Worm (Caenorhabditis elegans) whole organism, L2 larva: ENCODE measurements around the gene ncs-1.

Experiments
- F13H6.1 ChIP-seq: sonication (generic microtip); optimal IDR thresholded peaks from 2 replicates; lab custom pipeline; 2016; ENCODE audit warnings: missing genetic modification characterization, missing compliant biosample characterization
- ZK546.5 ChIP-seq: sonication (generic microtip); optimal IDR thresholded peaks from 2 replicates; lab custom pipeline; 2017; ENCODE audit warnings: missing biosample characterization, missing genetic modification characterization
- ama-1 ChIP-seq: fragments of 150-350 bp; optimal IDR thresholded peaks from 2 replicates; lab custom pipeline; 2018; ENCODE audit warnings: inconsistent platforms
- elt-1 ChIP-seq: fragments of 150-350 bp; optimal IDR thresholded peaks from 2 replicates; lab custom pipeline; 2014; ENCODE audit warnings: missing biosample characterization, missing genetic modification characterization
- fos-1 ChIP-seq: fragments of 150-350 bp; optimal IDR thresholded peaks from 2 replicates; lab custom pipeline; 2014; ENCODE audit warnings: missing biosample characterization, missing genetic modification characterization
- lin-13 ChIP-seq: fragments of 150-350 bp; optimal IDR thresholded peaks from 2 replicates; lab custom pipeline; 2014; ENCODE audit warnings: missing biosample characterization, missing genetic modification reagents, missing genetic modification characterization
- lsy-2 ChIP-seq, 2 experiments: fragments of 150-350 bp in 1 of 2; sonication (generic microtip) in 1 of 2; optimal IDR thresholded peaks; 2 replicates each; lab custom pipeline; 2014 to 2017; ENCODE audit warnings: missing biosample characterization in 2 of 2, missing genetic modification characterization in 2 of 2
- nhr-10 ChIP-seq: sonication (generic microtip); optimal IDR thresholded peaks from 2 replicates; lab custom pipeline; 2017; ENCODE audit warnings: missing biosample characterization, missing genetic modification characterization
- nhr-23 ChIP-seq: fragments of 150-350 bp; optimal IDR thresholded peaks from 2 replicates; lab custom pipeline; 2014; ENCODE audit warnings: missing biosample characterization, missing genetic modification reagents, missing genetic modification characterization
- nhr-77 ChIP-seq: fragments of 150-350 bp; optimal IDR thresholded peaks from 2 replicates; lab custom pipeline; 2014; ENCODE audit warnings: missing biosample characterization, missing genetic modification characterization
- sem-4 ChIP-seq: fragments of 150-350 bp; optimal IDR thresholded peaks from 2 replicates; lab custom pipeline; 2014; ENCODE audit warnings: missing biosample characterization, missing genetic modification reagents, missing genetic modification characterization
- snpc-4 ChIP-seq: fragments of 150-350 bp; optimal IDR thresholded peaks from 2 replicates; lab custom pipeline; 2014; ENCODE audit warnings: missing biosample characterization, missing genetic modification characterization
- unc-62 ChIP-seq: fragments of 150-350 bp; optimal IDR thresholded peaks from 2 replicates; lab custom pipeline; 2014; ENCODE audit warnings: missing biosample characterization, missing genetic modification reagents, missing genetic modification characterization

DNA sequence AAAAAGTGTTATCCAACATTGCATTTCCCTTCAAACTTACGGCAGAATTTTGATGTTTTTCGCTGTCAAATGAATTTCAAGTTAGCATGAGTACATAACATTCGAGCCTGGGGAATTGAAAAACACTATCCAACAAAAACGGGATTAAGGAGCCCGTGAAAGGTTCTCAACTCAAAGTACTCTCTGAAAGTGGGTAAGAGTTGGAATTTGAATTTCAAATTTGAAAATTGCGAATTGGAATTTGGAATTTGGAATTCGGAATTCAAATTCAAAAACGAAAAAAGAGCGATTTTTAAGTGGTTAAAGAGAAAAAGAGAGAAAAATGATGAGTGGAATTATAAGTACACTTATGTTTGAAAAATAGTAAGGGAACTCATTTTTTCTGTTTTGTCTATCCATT lies 28.2 kb upstream of the ncs-1 start, which contains the start of the genes C09E10.3 and dgk-1:
- TF ChIP-seq ama-1 (lab: Kevin White, UChicago) (no peak), fos-1 (tag; lab: Kevin White, UChicago) (no peak), nhr-10 (tag; lab: Kevin White, UChicago) (no peak), lsy-2 (tag; optimal IDR thresholded peaks at IDR 0.05; lab: Kevin White, UChicago) (no peak), elt-1 (tag; lab: Kevin White, UChicago) (no peak), lin-13 (GFP tag; lab: Kevin White, UChicago) (no peak), F13H6.1 (tag; lab: Kevin White, UChicago) (no peak), nhr-23 (tag; lab: Kevin White, UChicago) (no peak), snpc-4 (tag; lab: Kevin White, UChicago) (no peak), sem-4 (tag; lab: Kevin White, UChicago) (no peak), unc-62 (no peak), nhr-77 (tag; lab: Kevin White, UChicago) (no peak), ZK546.5 (tag; lab: Kevin White, UChicago) (no peak)
